Fruit fly (Drosophila melanogaster) whole organism, pupa: ENCODE measurements around the gene f-cup.

ENCODE experiments used
- CG10348 ChIP-seq: fragments of 200-800 bp; sonication (Bioruptor generic); IDR thresholded peaks from 2 replicates; pipeline ENCODE4 v1.3.6; 2022; ENCODE audit warnings: missing biosample characterization, missing genetic modification characterization
- CG12605 ChIP-seq: fragments of 200-800 bp; sonication (Bioruptor generic); IDR thresholded peaks from 2 replicates; pipeline ENCODE4 v1.3.6; 2022; ENCODE audit warnings: missing biosample characterization, missing genetic modification characterization
- CG13204 ChIP-seq: fragments of 200-800 bp; sonication (Bioruptor generic); optimal IDR thresholded peaks from 2 replicates; lab custom pipeline; 2018; ENCODE audit warnings: missing biosample characterization, mild to moderate bottlenecking, missing genetic modification characterization, moderate library complexity
- CG14655 ChIP-seq: fragments of 200-800 bp; sonication (Bioruptor generic); optimal IDR thresholded peaks from 3 replicates; lab custom pipeline; 2017; ENCODE audit warnings: mild to moderate bottlenecking, missing biosample characterization, missing genetic modification reagents, missing genetic modification characterization
- CG15710 ChIP-seq: fragments of 200-800 bp; sonication (Bioruptor generic); optimal IDR thresholded peaks from 2 replicates; lab custom pipeline; 2018; ENCODE audit warnings: missing biosample characterization, mild to moderate bottlenecking, missing genetic modification characterization, moderate library complexity
- CG17806 ChIP-seq: fragments of 200-800 bp; sonication (Bioruptor generic); optimal IDR thresholded peaks from 2 replicates; lab custom pipeline; 2018; ENCODE audit warnings: missing biosample characterization, mild to moderate bottlenecking, missing genetic modification characterization, moderate library complexity
- CG32121 ChIP-seq: fragments of 200-800 bp; sonication (Bioruptor generic); IDR thresholded peaks from 2 replicates; pipeline ENCODE4 v1.3.6; 2022; ENCODE audit warnings: missing biosample characterization, missing genetic modification characterization
- CG34367 ChIP-seq: fragments of 200-800 bp; sonication (Bioruptor generic); optimal IDR thresholded peaks from 2 replicates; lab custom pipeline; 2018; ENCODE audit warnings: missing biosample characterization, mild to moderate bottlenecking, missing genetic modification characterization
- CG4496 ChIP-seq: fragments of 200-800 bp; sonication (Bioruptor generic); IDR thresholded peaks from 3 replicates; pipeline ENCODE4 v1.3.6; 2022; ENCODE audit warnings: missing biosample characterization, missing genetic modification characterization
- CG8159 ChIP-seq: fragments of 200-800 bp; sonication (Bioruptor generic); optimal IDR thresholded peaks from 3 replicates; lab custom pipeline; 2018; ENCODE audit warnings: missing biosample characterization, mild to moderate bottlenecking, missing genetic modification characterization, moderate library complexity
- CG8301 ChIP-seq: fragments of 200-800 bp; sonication (Bioruptor generic); optimal IDR thresholded peaks from 2 replicates; lab custom pipeline; 2018; ENCODE audit warnings: missing biosample characterization, mild to moderate bottlenecking, missing genetic modification characterization
- CG9948 ChIP-seq: fragments of 200-800 bp; sonication (Bioruptor generic); optimal IDR thresholded peaks from 2 replicates; lab custom pipeline; 2018; ENCODE audit warnings: missing biosample characterization, mild to moderate bottlenecking, missing genetic modification characterization, moderate library complexity
- D1 ChIP-seq: fragments of 200-800 bp; sonication (Bioruptor generic); optimal IDR thresholded peaks from 2 replicates; lab custom pipeline; 2018; ENCODE audit warnings: missing biosample characterization, mild to moderate bottlenecking, missing genetic modification characterization, moderate library complexity
- EcR ChIP-seq: fragments of 200-800 bp; sonication (Bioruptor generic); optimal IDR thresholded peaks from 3 replicates; lab custom pipeline; 2019; ENCODE audit warnings: missing biosample characterization, missing genetic modification characterization, mild to moderate bottlenecking, moderate library complexity, missing genetic modification reagents
- Ets98B ChIP-seq: fragments of 200-800 bp; sonication (Bioruptor generic); IDR thresholded peaks from 2 replicates; pipeline ENCODE4 v1.3.6; 2022; ENCODE audit warnings: missing biosample characterization, missing genetic modification characterization
- Pif1A ChIP-seq: fragments of 200-800 bp; sonication (Bioruptor generic); optimal IDR thresholded peaks from 3 replicates; lab custom pipeline; 2016; ENCODE audit warnings: missing biosample characterization, missing genetic modification characterization
- Pif1B ChIP-seq: fragments of 200-800 bp; sonication (Bioruptor generic); optimal IDR thresholded peaks from 3 replicates; lab custom pipeline; 2016; ENCODE audit warnings: missing biosample characterization, missing genetic modification characterization
- Snoo ChIP-seq: fragments of 200-800 bp; sonication (Bioruptor generic); optimal IDR thresholded peaks from 3 replicates; lab custom pipeline; 2017; ENCODE audit warnings: missing biosample characterization, mild to moderate bottlenecking, missing genetic modification characterization, inconsistent platforms
- fd96Ca ChIP-seq: fragments of 200-800 bp; sonication (Bioruptor generic); IDR thresholded peaks from 3 replicates; pipeline ENCODE4 v1.3.6; 2022; ENCODE audit warnings: missing biosample characterization, missing genetic modification characterization
- gl ChIP-seq: fragments of 200-800 bp; sonication (Bioruptor generic); optimal IDR thresholded peaks from 2 replicates; lab custom pipeline; 2018; ENCODE audit warnings: missing biosample characterization, mild to moderate bottlenecking, missing genetic modification characterization
- rn ChIP-seq: fragments of 200-800 bp; sonication (Bioruptor generic); IDR thresholded peaks from 2 replicates; pipeline ENCODE4 v1.3.6; 2022; ENCODE audit warnings: missing biosample characterization, missing genetic modification characterization

Gene f-cup

dm6 chr3R:13711735-13712134 lies 11.1 kb upstream of the f-cup start, which contains the start of the genes primo-1 and primo-2:
TSS of gene primo-1 (minus strand) at chr3R:13711835.
TSS of gene primo-2 (minus strand) at chr3R:13711835.
- TF ChIP-seq D1 (tag; lab: Kevin White, UChicago) (no peak), Ets98B (GFP tag; lab: Robert Waterston, UW) (no peak), CG14655 (GFP tag; lab: Kevin White, UChicago) (no peak), EcR (no peak), CG8159 (tag; lab: Kevin White, UChicago) (no peak), CG34367 (tag; lab: Kevin White, UChicago) (no peak), CG13204 (GFP tag; lab: Kevin White, UChicago) (no peak), CG17806 (tag; lab: Kevin White, UChicago) (no peak), Pif1A (no peak), CG8301 (tag; lab: Kevin White, UChicago) (no peak), CG4496 (no peak), CG15710 (no peak), Pif1B (no peak), CG9948 (tag; lab: Kevin White, UChicago) (no peak), gl (tag; lab: Kevin White, UChicago) (no peak), Snoo (no peak), CG12605 (GFP tag; lab: Robert Waterston, UW) (no peak), rn (no peak)

- peak; percentile 26 for TF ChIP-seq CG8159 (tag; lab: Kevin White, UChicago)
- TF ChIP-seq Pif1B = no peak
- TF ChIP-seq D1 (tag; lab: Kevin White, UChicago) = peak; percentile 32
- TF ChIP-seq CG32121 = 0 out of 2 replicates have a peak, but pooled peaks have one; percentile 12
- no peak for TF ChIP-seq Snoo
- TF ChIP-seq fd96Ca (GFP tag; lab: Robert Waterston, UW) = peak; percentile 48; the same call in 2 of the 3 replicates
- TF ChIP-seq CG13204 (GFP tag; lab: Kevin White, UChicago) = no peak
- peak; percentile 4 for TF ChIP-seq CG15710
- no peak for TF ChIP-seq CG10348
- peak; percentile 63 for TF ChIP-seq CG4496
- TF ChIP-seq gl (tag; lab: Kevin White, UChicago) = peak; percentile 16
- TF ChIP-seq CG34367 (tag; lab: Kevin White, UChicago) = no peak
- no peak for TF ChIP-seq CG17806 (tag; lab: Kevin White, UChicago)
- no peak for TF ChIP-seq CG9948 (tag; lab: Kevin White, UChicago)
- no peak for TF ChIP-seq CG8301 (tag; lab: Kevin White, UChicago)
- TF ChIP-seq rn = no peak
- TF ChIP-seq CG12605 (GFP tag; lab: Robert Waterston, UW) = 0 out of 2 replicates have a peak, but pooled peaks have one; percentile 30
- TF ChIP-seq Pif1A = peak; percentile 36
- TF ChIP-seq Ets98B (GFP tag; lab: Robert Waterston, UW) = peak; percentile 13; the same call in 1 of the 2 replicates
- TF ChIP-seq CG14655 (GFP tag; lab: Kevin White, UChicago) = no peak
- TF ChIP-seq EcR = no peak
- TF ChIP-seq, all 21 proteins: peak for 10
These were observed 10.0 kb upstream of the f-cup start for dm6 chr3R:13710645-13711044.

dm6 chr3R:13709839-13710238 lies 9.2 kb upstream of the f-cup start, which contains the start of gene Argp:
TSS of gene Argp (minus strand) at chr3R:13709939.
- TF ChIP-seq CG9948 (tag; lab: Kevin White, UChicago) (no peak), CG15710 (no peak), Snoo (no peak), CG8159 (tag; lab: Kevin White, UChicago) (no peak), CG12605 (GFP tag; lab: Robert Waterston, UW) (no peak), CG13204 (GFP tag; lab: Kevin White, UChicago) (no peak), CG14655 (GFP tag; lab: Kevin White, UChicago) (no peak), fd96Ca (GFP tag; lab: Robert Waterston, UW) (no peak), D1 (tag; lab: Kevin White, UChicago) (no peak), gl (tag; lab: Kevin White, UChicago) (no peak), CG17806 (tag; lab: Kevin White, UChicago) (no peak), Pif1A (no peak), CG10348 (no peak), Pif1B (no peak)
- TF ChIP-seq, all 21 proteins: peak for 0

- TF ChIP-seq Pif1B (no peak), fd96Ca (GFP tag; lab: Robert Waterston, UW) (no peak)
These were observed 5.8 kb upstream of the f-cup start, which contains the start of gene Adgf-C for dm6 chr3R:13706457-13706856. TSS of gene Adgf-C (plus strand) at chr3R:13706757.

- no peak for TF ChIP-seq Pif1B
- TF ChIP-seq Snoo = no peak
- no peak for TF ChIP-seq Pif1A
- no peak for TF ChIP-seq D1 (tag; lab: Kevin White, UChicago)
- TF ChIP-seq gl (tag; lab: Kevin White, UChicago) = no peak
- TF ChIP-seq CG17806 (tag; lab: Kevin White, UChicago) = no peak
- no peak for TF ChIP-seq Ets98B (GFP tag; lab: Robert Waterston, UW)
- TF ChIP-seq CG14655 (GFP tag; lab: Kevin White, UChicago) = no peak
- TF ChIP-seq fd96Ca (GFP tag; lab: Robert Waterston, UW) = no peak
- no peak for TF ChIP-seq CG8301 (tag; lab: Kevin White, UChicago)
- TF ChIP-seq CG13204 (GFP tag; lab: Kevin White, UChicago) = no peak
- TF ChIP-seq CG32121 = no peak
- TF ChIP-seq rn = no peak
These were observed 4.8 kb upstream of the f-cup start, which contains the start of gene Adgf-D for dm6 chr3R:13705292-13705885. TSS of gene Adgf-D (minus strand) at chr3R:13705402.

dm6 chr3R:13700192-13700591 lies 446 bp downstream of the f-cup start, which contains the start of gene ninaB:
TSS of gene ninaB (plus strand) at chr3R:13700565.
- TF ChIP-seq CG8301 (tag; lab: Kevin White, UChicago) (no peak), D1 (tag; lab: Kevin White, UChicago) (no peak), CG14655 (GFP tag; lab: Kevin White, UChicago) (no peak)
